Worm (Caenorhabditis elegans) whole organism, late embryonic: ENCODE measurements around the gene nstp-6.

Source experiments
- C08G9.2 ChIP-seq: sonication (generic microtip); optimal IDR thresholded peaks from 2 replicates; lab custom pipeline; 2016; ENCODE audit warnings: mild to moderate bottlenecking, missing genetic modification characterization, moderate library complexity, missing compliant biosample characterization
- C38D4.7 ChIP-seq: fragments of 200-800 bp; sonication (Bioruptor generic); optimal IDR thresholded peaks from 2 replicates; lab custom pipeline; 2018; ENCODE audit warnings: mild to moderate bottlenecking, missing genetic modification characterization, moderate library complexity, missing compliant biosample characterization
- F13H6.1 ChIP-seq: sonication (generic microtip); optimal IDR thresholded peaks from 2 replicates; lab custom pipeline; 2016; ENCODE audit warnings: missing genetic modification characterization, missing compliant biosample characterization
- K02D7.2 ChIP-seq: sonication (generic microtip); optimal IDR thresholded peaks from 2 replicates; lab custom pipeline; 2017; ENCODE audit warnings: mild to moderate bottlenecking, missing genetic modification characterization, missing compliant biosample characterization
- K09A11.1 ChIP-seq: sonication (generic microtip); optimal IDR thresholded peaks from 2 replicates; lab custom pipeline; 2017; ENCODE audit warnings: antibody characterized with exemption, mild to moderate bottlenecking, missing genetic modification characterization, missing compliant biosample characterization; ENCODE audit not compliant: insufficient read depth
- Y22D7AL.16 ChIP-seq: sonication (generic microtip); optimal IDR thresholded peaks from 2 replicates; lab custom pipeline; 2016; ENCODE audit warnings: missing genetic modification characterization, missing compliant biosample characterization
- ahr-1 ChIP-seq: sonication (generic microtip); optimal IDR thresholded peaks from 2 replicates; lab custom pipeline; 2016; ENCODE audit warnings: missing genetic modification characterization, missing compliant biosample characterization
- ama-1 ChIP-seq: fragments of 150-350 bp; optimal IDR thresholded peaks from 2 replicates; lab custom pipeline; 2014
- ceh-14 ChIP-seq: sonication (generic microtip); optimal IDR thresholded peaks from 2 replicates; lab custom pipeline; 2016; ENCODE audit warnings: missing genotype, missing genetic modification characterization, missing compliant biosample characterization
- ceh-2 ChIP-seq: sonication (generic microtip); optimal IDR thresholded peaks from 2 replicates; lab custom pipeline; 2016; ENCODE audit warnings: missing genotype, missing genetic modification characterization, missing compliant biosample characterization
- ceh-24 ChIP-seq: sonication (generic microtip); optimal IDR thresholded peaks from 2 replicates; lab custom pipeline; 2016; ENCODE audit warnings: mild to moderate bottlenecking, missing genetic modification characterization, missing compliant biosample characterization
- ceh-30 ChIP-seq: fragments of 150-350 bp; optimal IDR thresholded peaks from 2 replicates; lab custom pipeline; 2014; ENCODE audit warnings: missing biosample characterization, missing genetic modification characterization
- ceh-31 ChIP-seq: sonication (generic microtip); optimal IDR thresholded peaks from 2 replicates; lab custom pipeline; 2016; ENCODE audit warnings: missing genetic modification characterization, missing compliant biosample characterization
- ceh-34 ChIP-seq: sonication (generic microtip); optimal IDR thresholded peaks from 2 replicates; lab custom pipeline; 2016; ENCODE audit warnings: mild to moderate bottlenecking, missing genetic modification characterization, missing compliant biosample characterization
- ceh-6 ChIP-seq: fragments of 200-800 bp; sonication (Bioruptor generic); optimal IDR thresholded peaks from 2 replicates; lab custom pipeline; 2018; ENCODE audit warnings: mild to moderate bottlenecking, missing genetic modification characterization, missing compliant biosample characterization
- ceh-9 ChIP-seq: sonication (generic microtip); optimal IDR thresholded peaks from 2 replicates; lab custom pipeline; 2016; ENCODE audit warnings: mild to moderate bottlenecking, missing genetic modification characterization, inconsistent platforms, missing compliant biosample characterization
- che-1 ChIP-seq: sonication (generic microtip); optimal IDR thresholded peaks from 2 replicates; lab custom pipeline; 2016; ENCODE audit warnings: mild to moderate bottlenecking, missing genetic modification characterization, missing compliant biosample characterization
- dmd-4 ChIP-seq: sonication (generic microtip); optimal IDR thresholded peaks from 2 replicates; lab custom pipeline; 2016; ENCODE audit warnings: borderline replicate concordance, missing genetic modification characterization, missing compliant biosample characterization
- dve-1 ChIP-seq: sonication (generic microtip); optimal IDR thresholded peaks from 2 replicates; lab custom pipeline; 2017; ENCODE audit warnings: antibody characterized with exemption, mild to moderate bottlenecking, missing genetic modification characterization, missing compliant biosample characterization
- elt-2 ChIP-seq: sonication (generic microtip); optimal IDR thresholded peaks from 2 replicates; lab custom pipeline; 2016; ENCODE audit warnings: missing genetic modification reagents, missing genetic modification characterization, missing compliant biosample characterization
- elt-4 ChIP-seq: sonication (generic microtip); optimal IDR thresholded peaks from 2 replicates; lab custom pipeline; 2016; ENCODE audit warnings: missing genetic modification characterization, missing compliant biosample characterization
- ets-4 ChIP-seq: sonication (generic microtip); optimal IDR thresholded peaks from 2 replicates; lab custom pipeline; 2016; ENCODE audit warnings: missing genetic modification characterization, missing compliant biosample characterization
- eyg-1 ChIP-seq: sonication (generic microtip); optimal IDR thresholded peaks from 2 replicates; lab custom pipeline; 2016; ENCODE audit warnings: missing genotype, missing genetic modification characterization, missing compliant biosample characterization
- fax-1 ChIP-seq: sonication (generic microtip); optimal IDR thresholded peaks from 2 replicates; lab custom pipeline; 2016; ENCODE audit warnings: missing genotype, missing genetic modification characterization, missing compliant biosample characterization
- fkh-6 ChIP-seq: sonication (generic microtip); optimal IDR thresholded peaks from 2 replicates; lab custom pipeline; 2016; ENCODE audit warnings: missing genetic modification characterization, missing compliant biosample characterization
- gmeb-2 ChIP-seq: sonication (generic microtip); optimal IDR thresholded peaks from 2 replicates; lab custom pipeline; 2016; ENCODE audit warnings: missing genetic modification characterization, inconsistent platforms, missing compliant biosample characterization
- hlh-15 ChIP-seq: sonication (generic microtip); optimal IDR thresholded peaks from 2 replicates; lab custom pipeline; 2016; ENCODE audit warnings: missing genetic modification characterization, missing compliant biosample characterization
- hlh-30 ChIP-seq: sonication (generic microtip); optimal IDR thresholded peaks from 2 replicates; lab custom pipeline; 2017; ENCODE audit warnings: antibody characterized with exemption, missing genetic modification characterization, missing compliant biosample characterization; ENCODE audit not compliant: insufficient read depth
- hlh-6 ChIP-seq: sonication (generic microtip); optimal IDR thresholded peaks from 2 replicates; lab custom pipeline; 2016; ENCODE audit warnings: missing genotype, missing genetic modification characterization, missing compliant biosample characterization
- hlh-8 ChIP-seq: sonication (generic microtip); optimal IDR thresholded peaks from 2 replicates; lab custom pipeline; 2016; ENCODE audit warnings: missing genotype, missing genetic modification characterization, missing compliant biosample characterization
- lim-6 ChIP-seq: sonication (generic microtip); optimal IDR thresholded peaks from 2 replicates; lab custom pipeline; 2016; ENCODE audit warnings: missing genetic modification characterization, missing compliant biosample characterization
- madf-2 ChIP-seq: sonication (generic microtip); optimal IDR thresholded peaks from 2 replicates; lab custom pipeline; 2017; ENCODE audit warnings: missing genetic modification characterization, missing compliant biosample characterization
- mec-3 ChIP-seq: sonication (generic microtip); optimal IDR thresholded peaks from 2 replicates; lab custom pipeline; 2016; ENCODE audit warnings: borderline replicate concordance, missing genetic modification characterization, missing compliant biosample characterization
- nhr-11 ChIP-seq: fragments of 150-350 bp; optimal IDR thresholded peaks from 2 replicates; lab custom pipeline; 2014; ENCODE audit warnings: missing biosample characterization, missing genetic modification characterization
- nhr-232 ChIP-seq: sonication (generic microtip); optimal IDR thresholded peaks from 2 replicates; lab custom pipeline; 2016; ENCODE audit warnings: missing genetic modification characterization, missing compliant biosample characterization
- npax-4 ChIP-seq: sonication (generic microtip); optimal IDR thresholded peaks from 2 replicates; lab custom pipeline; 2016; ENCODE audit warnings: missing genetic modification characterization, missing compliant biosample characterization
- odd-2 ChIP-seq: sonication (generic microtip); optimal IDR thresholded peaks from 2 replicates; lab custom pipeline; 2017; ENCODE audit warnings: antibody characterized with exemption, mild to moderate bottlenecking, missing genetic modification characterization, missing compliant biosample characterization
- pag-3 ChIP-seq: sonication (generic microtip); optimal IDR thresholded peaks from 2 replicates; lab custom pipeline; 2016; ENCODE audit warnings: missing compliant biosample characterization, missing genetic modification characterization, borderline replicate concordance
- pat-9 ChIP-seq: fragments of 200-800 bp; sonication (Bioruptor generic); optimal IDR thresholded peaks from 2 replicates; lab custom pipeline; 2018; ENCODE audit warnings: mild to moderate bottlenecking, missing genetic modification characterization, moderate library complexity, missing compliant biosample characterization
- pha-2 ChIP-seq: sonication (generic microtip); optimal IDR thresholded peaks from 2 replicates; lab custom pipeline; 2017; ENCODE audit warnings: mild to moderate bottlenecking, missing genetic modification characterization, missing compliant biosample characterization
- pqm-1 ChIP-seq: sonication (generic microtip); optimal IDR thresholded peaks from 2 replicates; lab custom pipeline; 2016; ENCODE audit warnings: missing genetic modification characterization, missing compliant biosample characterization
- pros-1 ChIP-seq: fragments of 150-350 bp; optimal IDR thresholded peaks from 2 replicates; lab custom pipeline; 2014; ENCODE audit warnings: missing biosample characterization, missing genetic modification reagents, missing genetic modification characterization
- rnt-1 ChIP-seq: sonication (generic microtip); optimal IDR thresholded peaks from 2 replicates; lab custom pipeline; 2016; ENCODE audit warnings: missing genetic modification characterization, missing compliant biosample characterization
- sox-2 ChIP-seq: fragments of 200-800 bp; sonication (Bioruptor generic); IDR thresholded peaks from 2 replicates; pipeline ENCODE4 v1.3.6; 2022; ENCODE audit warnings: missing genetic modification reagents, missing genetic modification characterization, missing compliant biosample characterization
- syd-9 ChIP-seq: sonication (generic microtip); optimal IDR thresholded peaks from 2 replicates; lab custom pipeline; 2016; ENCODE audit warnings: mild to moderate bottlenecking, missing genetic modification characterization, moderate library complexity, missing compliant biosample characterization
- tbx-2 ChIP-seq: sonication (generic microtip); optimal IDR thresholded peaks from 2 replicates; lab custom pipeline; 2016; ENCODE audit warnings: missing genetic modification characterization, missing compliant biosample characterization
- tbx-7 ChIP-seq: sonication (generic microtip); optimal IDR thresholded peaks from 2 replicates; lab custom pipeline; 2016; ENCODE audit warnings: missing genotype, missing genetic modification characterization, missing compliant biosample characterization
- ttx-3 ChIP-seq: sonication (generic microtip); optimal IDR thresholded peaks from 2 replicates; lab custom pipeline; 2016; ENCODE audit warnings: missing genetic modification reagents, missing genetic modification characterization, missing compliant biosample characterization
- unc-3 ChIP-seq, 2 experiments: fragments of 200-800 bp in 1 of 2; sonication (Bioruptor generic) in 1 of 2; sonication (generic microtip) in 1 of 2; conservative IDR thresholded peaks in 1 of 2; optimal IDR thresholded peaks in 1 of 2; 2 replicates each; pipeline versions ENCODE4 v1.3.6 to Lab custom; 2016 to 2022; ENCODE audit warnings: missing compliant biosample characterization in 2 of 2, missing genetic modification characterization in 2 of 2, missing genetic modification reagents in 1 of 2
- unc-42 ChIP-seq: sonication (generic microtip); optimal IDR thresholded peaks from 2 replicates; lab custom pipeline; 2016; ENCODE audit warnings: missing genotype, missing genetic modification characterization, missing compliant biosample characterization
- unc-86 ChIP-seq: sonication (generic microtip); optimal IDR thresholded peaks from 2 replicates; lab custom pipeline; 2016; ENCODE audit warnings: missing genetic modification characterization, missing compliant biosample characterization
- zip-5 ChIP-seq: sonication (generic microtip); optimal IDR thresholded peaks from 2 replicates; lab custom pipeline; 2016; ENCODE audit warnings: missing genetic modification characterization, missing compliant biosample characterization

nstp-6 gene

ce11 chrIV:3551777-3552462 is 4.5 kb upstream of the nstp-6 start:
- TF ChIP-seq ets-4 (tag; lab: Kevin White, UChicago): no peak
- TF ChIP-seq elt-4 (tag; lab: Kevin White, UChicago): no peak
- peak; percentile 1 for TF ChIP-seq hlh-30
- TF ChIP-seq che-1 (tag; lab: Kevin White, UChicago): peak; percentile 64
- TF ChIP-seq mec-3 (tag; lab: Kevin White, UChicago): no peak
- TF ChIP-seq ceh-24 (tag; lab: Kevin White, UChicago): no peak
- peak; percentile 52 for TF ChIP-seq C38D4.7 (GFP tag; lab: Kevin White, UChicago)
- peak; percentile 39 for TF ChIP-seq K09A11.1 (tag; lab: Kevin White, UChicago)
- peak; percentile 58; the same call in 1 of the 2 replicates for TF ChIP-seq unc-3 (GFP tag; conservative IDR thresholded peaks at IDR 0.05; lab: Robert Waterston, UW)
- TF ChIP-seq unc-3 (tag; optimal IDR thresholded peaks at IDR 0.05; lab: Kevin White, UChicago): peak; percentile 37
- no peak for TF ChIP-seq dmd-4 (tag; lab: Kevin White, UChicago)
- TF ChIP-seq ttx-3: peak; percentile 56
- TF ChIP-seq rnt-1 (tag; lab: Kevin White, UChicago): no peak
- no peak for TF ChIP-seq F13H6.1 (tag; lab: Kevin White, UChicago)
- TF ChIP-seq pha-2 (tag; lab: Kevin White, UChicago): peak; percentile 2
- peak; percentile 36 for TF ChIP-seq zip-5 (tag; lab: Kevin White, UChicago)
- TF ChIP-seq pag-3 (tag; lab: Kevin White, UChicago): no peak
- peak; percentile 56 for TF ChIP-seq ceh-6 (GFP tag; lab: Kevin White, UChicago)
- no peak for TF ChIP-seq syd-9 (tag; lab: Kevin White, UChicago)
- peak; percentile 47 for TF ChIP-seq tbx-2 (tag; lab: Kevin White, UChicago)
- no peak for TF ChIP-seq dve-1 (tag; lab: Kevin White, UChicago)
- TF ChIP-seq unc-42 (tag; lab: Kevin White, UChicago): no peak
- peak; percentile 32 for TF ChIP-seq unc-86 (tag; lab: Kevin White, UChicago)
- TF ChIP-seq sox-2 (GFP tag; lab: Robert Waterston, UW): no peak
- TF ChIP-seq ceh-2 (tag; lab: Kevin White, UChicago): no peak
- peak; percentile 28 for TF ChIP-seq ceh-34 (tag; lab: Kevin White, UChicago)
- TF ChIP-seq ceh-14 (tag; lab: Kevin White, UChicago): peak; percentile 22
- no peak for TF ChIP-seq nhr-11
- TF ChIP-seq gmeb-2: peak; percentile 37
- TF ChIP-seq pat-9 (tag; lab: Kevin White, UChicago): peak; percentile 49
- TF ChIP-seq pros-1 (tag; lab: Kevin White, UChicago): no peak
- TF ChIP-seq odd-2 (tag; lab: Kevin White, UChicago): peak; percentile 46
- TF ChIP-seq Y22D7AL.16 (tag; lab: Kevin White, UChicago): peak; percentile 44
- TF ChIP-seq ceh-31 (tag; lab: Kevin White, UChicago): no peak
- TF ChIP-seq fkh-6 (tag; lab: Kevin White, UChicago): peak; percentile 36
- TF ChIP-seq hlh-8 (tag; lab: Kevin White, UChicago): no peak
- peak; percentile 20 for TF ChIP-seq K02D7.2
- TF ChIP-seq madf-2 (tag; lab: Kevin White, UChicago): peak; percentile 23
- no peak for TF ChIP-seq ahr-1 (tag; lab: Kevin White, UChicago)
- TF ChIP-seq ama-1 (lab: Kevin White, UChicago): no peak
- peak; percentile 36 for TF ChIP-seq elt-2
- peak; percentile 63 for TF ChIP-seq nhr-232 (tag; lab: Kevin White, UChicago)
- no peak for TF ChIP-seq ceh-9 (tag; lab: Kevin White, UChicago)
- TF ChIP-seq npax-4 (tag; lab: Kevin White, UChicago): peak; percentile 33
- TF ChIP-seq fax-1 (tag; lab: Kevin White, UChicago): no peak
- TF ChIP-seq lim-6: no peak
- no peak for TF ChIP-seq ceh-30 (tag; lab: Kevin White, UChicago)
- TF ChIP-seq hlh-15 (tag; lab: Kevin White, UChicago): no peak
- TF ChIP-seq C08G9.2 (tag; lab: Kevin White, UChicago): peak; percentile 28
- peak; percentile 26 for TF ChIP-seq pqm-1
- TF ChIP-seq hlh-6 (tag; lab: Kevin White, UChicago): no peak
- TF ChIP-seq tbx-7: no peak
- no peak for TF ChIP-seq eyg-1 (tag; lab: Kevin White, UChicago)
